Worm (Caenorhabditis elegans): ENCODE measurements around the gene try-8.

Gene try-8

ce11 chrV:7436911-7437310 is 17.2 kb downstream of the try-8 start (continued):
- TF ChIP-seq skn-1 (tag; optimal IDR thresholded peaks at IDR 0.05), result no peak
- TF ChIP-seq cey-2 (tag; optimal IDR thresholded peaks at IDR 0.05; ENCODE audit: borderline replicate concordance, insufficient read depth), result no peak
- TF ChIP-seq dpl-1 (GFP tag; optimal IDR thresholded peaks at IDR 0.05), result peak; percentile 4
- TF ChIP-seq unc-62 (GFP tag; optimal IDR thresholded peaks at IDR 0.05 in 1 of 2), result peak in 1 of 2 experiments; percentile 8
- no peak for TF ChIP-seq unc-62 (tag; optimal IDR thresholded peaks at IDR 0.05)
- TF ChIP-seq zfp-2 (tag; optimal IDR thresholded peaks at IDR 0.05), result no peak
- no peak for TF ChIP-seq F10B5.3 (tag; optimal IDR thresholded peaks at IDR 0.05)
- TF ChIP-seq gei-8 (GFP tag; optimal IDR thresholded peaks at IDR 0.05), result no peak
- TF ChIP-seq F26F4.8 (GFP tag; conservative IDR thresholded peaks at IDR 0.05), result no peak
- peak; percentile 91 for TF ChIP-seq ama-1 (optimal IDR thresholded peaks at IDR 0.05)
- peak; percentile 84 for TF ChIP-seq hlh-30 (tag; optimal IDR thresholded peaks at IDR 0.05; ENCODE audit: insufficient read depth)
- 0 out of 2 replicates have a peak, but pooled peaks have one; percentile 7 for TF ChIP-seq mdt-29 (GFP tag; IDR thresholded peaks at IDR 0.05)
- TF ChIP-seq snpc-1.2 (GFP tag; IDR thresholded peaks at IDR 0.05), result no peak
- TF ChIP-seq zip-11 (GFP tag; IDR thresholded peaks at IDR 0.05), result no peak
- TF ChIP-seq nhr-28 (tag; optimal IDR thresholded peaks at IDR 0.05), result peak; percentile 64
- TF ChIP-seq hmg-1.1 (GFP tag; IDR thresholded peaks at IDR 0.05), result no peak
- TF ChIP-seq mxl-3 (GFP tag; optimal IDR thresholded peaks at IDR 0.05), result peak; percentile 34
- no peak for TF ChIP-seq fos-1 (tag; optimal IDR thresholded peaks at IDR 0.05)
- no peak for TF ChIP-seq aly-2 (tag; optimal IDR thresholded peaks at IDR 0.05)
- no peak for TF ChIP-seq ceh-32 (tag; optimal IDR thresholded peaks at IDR 0.05; ENCODE audit: poor library complexity)
- TF ChIP-seq nhr-42 (GFP tag; IDR thresholded peaks at IDR 0.05), result no peak
- TF ChIP-seq mxl-2 (GFP tag; conservative IDR thresholded peaks at IDR 0.05), result no peak
- TF ChIP-seq nhr-48 (tag; optimal IDR thresholded peaks at IDR 0.05), result no peak
- no peak for TF ChIP-seq daf-16 (GFP tag; optimal IDR thresholded peaks at IDR 0.05)
- TF ChIP-seq daf-16 (tag; optimal IDR thresholded peaks at IDR 0.05), result no peak
- TF ChIP-seq saeg-2 (GFP tag; IDR thresholded peaks at IDR 0.05), result no peak

- TF ChIP-seq hlh-11 (tag; optimal IDR thresholded peaks at IDR 0.05), result no peak
- TF ChIP-seq aha-1 (tag), result peak; percentile 90
These were observed 17.6 kb downstream of the try-8 start for ce11 chrV:7436509-7436908.

ce11 chrV:7435376-7436204 is 18.5 kb downstream of the try-8 start, which contains the start of the genes ddo-2 and F25E5.8:
TSS of gene ddo-2 (minus strand) at chrV:7435705.
TSS of gene F25E5.8 (plus strand) at chrV:7435930.
- peak; percentile 97 for TF ChIP-seq aha-1 (tag)
- TF ChIP-seq nhr-28 (tag; optimal IDR thresholded peaks at IDR 0.05), result peak; percentile 55
- TF ChIP-seq nhr-111 (GFP tag; optimal IDR thresholded peaks at IDR 0.05), result no peak
- no peak for TF ChIP-seq vab-7 (GFP tag; IDR thresholded peaks at IDR 0.05)
- TF ChIP-seq hif-1 (tag; optimal IDR thresholded peaks at IDR 0.05), result peak in 1 of 2 experiments; percentile 41
- no peak for TF ChIP-seq tra-1 (GFP tag; IDR thresholded peaks at IDR 0.05)
- TF ChIP-seq dve-1 (tag; optimal IDR thresholded peaks at IDR 0.05; ENCODE audit: insufficient read depth), result peak; percentile 15
- TF ChIP-seq ceh-82 (tag; optimal IDR thresholded peaks at IDR 0.05), result no peak
- 0 out of 2 replicates have a peak, but pooled peaks have one; percentile 28 for TF ChIP-seq hmg-1.1 (GFP tag; IDR thresholded peaks at IDR 0.05)
- no peak for TF ChIP-seq daf-8 (GFP tag; IDR thresholded peaks at IDR 0.05)
- TF ChIP-seq mdl-1 (tag; optimal IDR thresholded peaks at IDR 0.05), result peak in 1 of 2 experiments; percentile 3
- TF ChIP-seq unc-62 (GFP tag; optimal IDR thresholded peaks at IDR 0.05 in 1 of 2), result no peak
- TF ChIP-seq unc-62 (tag; optimal IDR thresholded peaks at IDR 0.05), result no peak
- no peak for TF ChIP-seq F37D6.2 (tag; optimal IDR thresholded peaks at IDR 0.05)
- peak; percentile 33 for TF ChIP-seq hlh-30 (tag; optimal IDR thresholded peaks at IDR 0.05; ENCODE audit: insufficient read depth)
- peak; percentile 74 for TF ChIP-seq ama-1 (optimal IDR thresholded peaks at IDR 0.05)
- TF ChIP-seq zfp-3 (GFP tag; conservative IDR thresholded peaks at IDR 0.05), result 0 out of 2 replicates have a peak, but pooled peaks have one; percentile 22
- no peak for TF ChIP-seq Y48G9A.11 (GFP tag; IDR thresholded peaks at IDR 0.05)

All from whole organism, L4 larva.